Fruit fly (Drosophila melanogaster) whole organism, wandering third instar larva: ENCODE measurements around the gene CG31609.
A peak's percentile ranks its signal among the peaks of the same experiment; 100 is the strongest.

ENCODE experiments used
- Abd-B ChIP-seq: fragments of >200 bp; optimal IDR thresholded peaks from 2 replicates; lab custom pipeline; 2017; ENCODE audit warnings: missing biosample characterization, missing genetic modification characterization
- Dfd ChIP-seq: fragments of >200 bp; optimal IDR thresholded peaks from 2 replicates; lab custom pipeline; 2017; ENCODE audit warnings: missing biosample characterization, missing genetic modification characterization
- Dif ChIP-seq: fragments of 200-275, 200-300 bp; sonication (Bioruptor generic); optimal IDR thresholded peaks from 2 replicates; lab custom pipeline; 2018; ENCODE audit warnings: missing biosample characterization, missing genetic modification characterization; ENCODE audit not compliant: partially characterized antibody
- GATAd ChIP-seq: sonication (Bioruptor generic); optimal IDR thresholded peaks from 2 replicates; lab custom pipeline; 2016; ENCODE audit warnings: missing biosample characterization, missing genetic modification characterization
- HLH106 ChIP-seq: fragments of 200-800 bp; optimal IDR thresholded peaks from 3 replicates; lab custom pipeline; 2019; ENCODE audit warnings: missing biosample characterization, mild to moderate bottlenecking, missing genetic modification characterization, moderate library complexity
- Hnf4 ChIP-seq: fragments of 200-800 bp; sonication (Bioruptor generic); optimal IDR thresholded peaks from 2 replicates; lab custom pipeline; 2016; ENCODE audit warnings: missing biosample characterization, mild to moderate bottlenecking, missing genetic modification characterization
- Hr83 ChIP-seq: fragments of 200-300 bp; sonication (Bioruptor generic); optimal IDR thresholded peaks from 2 replicates; lab custom pipeline; 2016; ENCODE audit warnings: missing biosample characterization, mild to moderate bottlenecking, missing genetic modification characterization, moderate library complexity; ENCODE audit not compliant: poor library complexity, severe bottlenecking
- Jra ChIP-seq: sonication (Bioruptor generic); optimal IDR thresholded peaks from 2 replicates; lab custom pipeline; 2016; ENCODE audit warnings: missing biosample characterization, missing genetic modification characterization
- Mio ChIP-seq: sonication (Bioruptor generic); optimal IDR thresholded peaks from 2 replicates; lab custom pipeline; 2016; ENCODE audit warnings: missing biosample characterization, missing genetic modification characterization
- N ChIP-seq: fragments of >200 bp; optimal IDR thresholded peaks from 2 replicates; lab custom pipeline; 2018; ENCODE audit warnings: missing biosample characterization, missing external identifiers, missing genetic modification characterization
- OdsH ChIP-seq: fragments of 200-800 bp; sonication (Bioruptor generic); optimal IDR thresholded peaks from 2 replicates; lab custom pipeline; 2016; ENCODE audit warnings: missing biosample characterization, mild to moderate bottlenecking, missing genetic modification characterization
- Rel ChIP-seq, 2 experiments: fragments of 200-800 bp; sonication (Bioruptor generic) in 1 of 2; optimal IDR thresholded peaks; 2 replicates in 1 of 2; 3 replicates in 1 of 2; lab custom pipeline; 2016 to 2019; ENCODE audit warnings: mild to moderate bottlenecking in 2 of 2, missing biosample characterization in 2 of 2, missing genetic modification characterization in 2 of 2, moderate library complexity in 1 of 2
- Sp1 ChIP-seq: fragments of 200-800 bp; sonication (Bioruptor generic); optimal IDR thresholded peaks from 3 replicates; lab custom pipeline; 2019; ENCODE audit warnings: missing biosample characterization, mild to moderate bottlenecking, missing genetic modification characterization, moderate library complexity
- Vsx2 ChIP-seq: fragments of 200-300, 225-300 bp; sonication (Bioruptor generic); optimal IDR thresholded peaks from 2 replicates; lab custom pipeline; 2018; ENCODE audit warnings: missing biosample characterization, missing genetic modification characterization; ENCODE audit not compliant: partially characterized antibody
- brk ChIP-seq: fragments of 200-800 bp; sonication (Bioruptor generic); optimal IDR thresholded peaks from 2 replicates; lab custom pipeline; 2016; ENCODE audit warnings: missing biosample characterization, mild to moderate bottlenecking, missing genetic modification characterization
- dl ChIP-seq, 2 experiments: fragments of 175-275, 200-275 bp in 1 of 2; fragments of 200-275 bp in 1 of 2; sonication (Bioruptor generic); optimal IDR thresholded peaks; lab custom pipeline; 2018; ENCODE audit warnings: mild to moderate bottlenecking in 2 of 2, missing biosample characterization in 2 of 2, missing genetic modification characterization in 2 of 2, moderate library complexity in 2 of 2; ENCODE audit not compliant: partially characterized antibody in 2 of 2, insufficient read depth in 1 of 2
- dmrt93B ChIP-seq: fragments of 200-800 bp; sonication (Bioruptor generic); optimal IDR thresholded peaks from 2 replicates; lab custom pipeline; 2018; ENCODE audit warnings: missing biosample characterization, mild to moderate bottlenecking, missing genetic modification characterization
- dsf ChIP-seq: sonication (Bioruptor generic); optimal IDR thresholded peaks from 2 replicates; lab custom pipeline; 2016; ENCODE audit warnings: missing biosample characterization, missing genetic modification characterization, borderline replicate concordance
- ey ChIP-seq: fragments of 200-800 bp; sonication (Bioruptor generic); optimal IDR thresholded peaks from 2 replicates; lab custom pipeline; 2016; ENCODE audit warnings: missing biosample characterization, missing genetic modification characterization
- foxo ChIP-seq, 2 experiments: fragments of 200-800 bp; sonication (Bioruptor generic); optimal IDR thresholded peaks; 2 replicates in 1 of 2; 3 replicates in 1 of 2; lab custom pipeline; 2016 to 2017; ENCODE audit warnings: missing biosample characterization in 2 of 2, missing genetic modification characterization in 2 of 2
- fru ChIP-seq: fragments of 200-800 bp; sonication (Bioruptor generic); optimal IDR thresholded peaks from 3 replicates; lab custom pipeline; 2016; ENCODE audit warnings: missing biosample characterization, mild to moderate bottlenecking, missing genetic modification characterization
- h ChIP-seq: fragments of 200-800 bp; sonication (Bioruptor generic); optimal IDR thresholded peaks from 3 replicates; lab custom pipeline; 2016; ENCODE audit warnings: missing biosample characterization, mild to moderate bottlenecking, missing genetic modification characterization
- jim ChIP-seq: fragments of 175-275, 200-325 bp; sonication (Bioruptor generic); optimal IDR thresholded peaks from 2 replicates; lab custom pipeline; 2016; ENCODE audit warnings: missing biosample characterization, mild to moderate bottlenecking, missing genetic modification characterization
- lola ChIP-seq: fragments of >200 bp; optimal IDR thresholded peaks from 2 replicates; lab custom pipeline; 2017; ENCODE audit warnings: missing biosample characterization, missing genetic modification characterization
- psq ChIP-seq: fragments of 200-800 bp; sonication (Bioruptor generic); optimal IDR thresholded peaks from 3 replicates; lab custom pipeline; 2017; ENCODE audit warnings: missing biosample characterization, mild to moderate bottlenecking, missing genetic modification characterization, moderate library complexity
- rgr ChIP-seq: fragments of 200-800 bp; sonication (Bioruptor generic); optimal IDR thresholded peaks from 3 replicates; lab custom pipeline; 2016; ENCODE audit warnings: missing biosample characterization, mild to moderate bottlenecking, missing genetic modification characterization
- sage ChIP-seq: fragments of 200-800 bp; sonication (Bioruptor generic); optimal IDR thresholded peaks from 2 replicates; lab custom pipeline; 2016; ENCODE audit warnings: missing biosample characterization, mild to moderate bottlenecking, missing genetic modification characterization
- sv ChIP-seq: fragments of 200-800 bp; sonication (Bioruptor generic); optimal IDR thresholded peaks from 3 replicates; lab custom pipeline; 2016; ENCODE audit warnings: missing biosample characterization, missing genetic modification characterization
- usp ChIP-seq: fragments of >200 bp; optimal IDR thresholded peaks from 2 replicates; lab custom pipeline; 2017; ENCODE audit warnings: missing biosample characterization, missing genetic modification characterization
- woc ChIP-seq: sonication (Bioruptor generic); optimal IDR thresholded peaks from 2 replicates; lab custom pipeline; 2016; ENCODE audit warnings: missing biosample characterization, mild to moderate bottlenecking, missing genetic modification characterization

CG31609 gene

DNA sequence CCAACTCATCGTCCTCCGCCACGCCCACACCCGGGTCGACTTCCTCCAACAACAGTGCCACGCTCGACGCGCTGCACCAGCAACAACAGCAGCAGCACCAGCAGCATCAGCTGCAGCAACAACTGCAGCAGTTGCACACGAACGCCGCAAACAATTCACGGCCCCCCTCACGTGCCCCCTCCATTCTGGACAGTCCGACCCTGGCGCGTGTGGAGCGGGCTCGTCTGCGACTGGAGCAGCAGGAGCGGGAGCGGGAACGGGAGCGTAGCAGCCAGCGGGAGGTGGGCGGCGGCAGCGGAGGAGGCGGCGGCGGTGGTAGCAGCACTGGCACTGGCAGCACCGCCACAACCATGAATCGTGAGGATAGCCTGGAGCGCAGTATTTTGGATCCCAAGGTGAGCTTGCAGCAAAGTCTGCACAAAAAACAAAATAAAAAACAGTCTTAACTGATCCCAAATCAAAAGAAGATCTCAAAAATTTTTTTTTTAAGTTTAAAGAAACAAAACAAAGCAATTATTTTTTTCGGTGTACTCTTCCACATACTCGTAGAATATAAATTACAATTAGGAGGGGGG is 29.8 kb downstream of the CG31609 start:
- TF ChIP-seq Sp1 (GFP tag; lab: Kevin White, UChicago) (no peak), Hnf4 (no peak), jim (GFP tag; lab: Kevin White, UChicago) (no peak), usp (no peak), fru (peak; percentile 54), dmrt93B (GFP tag; lab: Kevin White, UChicago) (no peak), ey (GFP tag; lab: Kevin White, UChicago) (no peak), Abd-B (no peak), dl (GFP tag; optimal IDR thresholded peaks at IDR 0.05; lab: Kevin White, UChicago; ENCODE audit: insufficient read depth in 1 of 2, partially characterized antibody in 2 of 2) (no peak), foxo (GFP tag; optimal IDR thresholded peaks at IDR 0.05; lab: Kevin White, UChicago) (peak in 1 of 2 experiments; percentile 38), Jra (GFP tag; lab: Kevin White, UChicago) (no peak)

DNA sequence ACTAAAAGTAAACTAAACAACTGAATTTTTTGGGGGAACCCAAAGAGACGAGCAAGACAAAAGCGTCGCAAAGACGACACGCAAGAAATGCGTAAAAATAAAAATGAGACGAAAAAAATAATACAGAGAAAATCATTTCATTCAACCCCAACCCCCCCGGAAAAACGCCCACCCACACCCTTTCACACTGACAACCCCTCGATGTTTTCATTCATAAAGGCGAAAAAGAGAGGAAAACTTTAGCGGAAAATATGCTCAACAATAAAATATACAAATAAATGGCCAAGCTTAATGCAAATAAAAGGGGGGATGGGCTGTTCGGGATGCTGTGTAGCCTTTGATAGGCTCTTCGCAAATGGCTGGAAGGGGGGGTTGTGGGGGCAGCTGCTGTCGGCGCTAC is 33.6 kb downstream of the CG31609 start:
- no peak for TF ChIP-seq lola
- TF ChIP-seq dsf (GFP tag; lab: Kevin White, UChicago): no peak

DNA sequence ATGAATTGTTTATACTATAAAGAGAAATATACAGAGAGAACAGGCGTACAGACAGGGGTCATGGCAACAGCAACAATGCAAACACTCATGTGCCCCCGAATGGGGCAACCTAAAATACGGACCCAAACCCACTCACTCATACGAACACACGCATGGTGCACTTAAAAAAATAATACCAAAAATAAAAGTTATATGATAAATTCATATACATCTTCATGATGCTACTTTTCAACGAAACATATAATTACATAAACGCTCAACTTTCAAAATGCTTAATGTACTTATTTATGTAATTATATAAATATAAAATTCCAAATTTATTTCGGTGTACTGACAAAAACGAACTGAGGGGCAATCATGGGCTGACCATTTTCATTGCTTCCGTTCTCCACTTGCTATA is 35.8 kb downstream of the CG31609 start:
- peak in 1 of 2 experiments; percentile 64 for TF ChIP-seq foxo (GFP tag; optimal IDR thresholded peaks at IDR 0.05; lab: Kevin White, UChicago)
- peak; percentile 61 for TF ChIP-seq OdsH (GFP tag; lab: Kevin White, UChicago)
- no peak for TF ChIP-seq Dif
- TF ChIP-seq Hnf4: peak; percentile 16
- peak; percentile 40 for TF ChIP-seq HLH106 (tag; lab: Kevin White, UChicago)
- no peak for TF ChIP-seq dsf (GFP tag; lab: Kevin White, UChicago)
- peak; percentile 54 for TF ChIP-seq Sp1 (GFP tag; lab: Kevin White, UChicago)
- TF ChIP-seq rgr (GFP tag; lab: Kevin White, UChicago): peak; percentile 37
- peak; percentile 33 for TF ChIP-seq fru
- TF ChIP-seq sv (GFP tag; lab: Kevin White, UChicago): peak; percentile 23
- peak; percentile 31 for TF ChIP-seq h (GFP tag; lab: Kevin White, UChicago)
- TF ChIP-seq psq (GFP tag; lab: Kevin White, UChicago): peak; percentile 19
- TF ChIP-seq sage (GFP tag; lab: Kevin White, UChicago): no peak

DNA sequence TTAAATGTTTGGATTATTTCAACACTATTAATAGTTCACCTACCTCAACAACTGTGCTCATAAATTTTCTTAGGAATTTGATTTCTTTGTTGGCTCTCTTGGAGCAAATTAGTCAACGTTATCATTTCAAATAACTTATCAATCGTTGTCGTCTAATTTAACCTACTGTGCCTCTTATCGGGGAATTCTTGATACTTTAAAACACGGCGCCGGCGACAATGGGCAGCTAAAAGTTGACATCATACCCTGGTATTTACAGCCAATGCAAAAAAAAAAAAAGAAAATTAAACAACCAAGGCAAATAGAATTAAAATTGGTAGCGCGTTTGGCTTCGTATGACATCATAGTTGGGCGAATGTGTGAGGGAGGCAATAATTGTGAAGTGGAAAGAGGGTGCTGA is 36.8 kb downstream of the CG31609 start:
- TF ChIP-seq ey (GFP tag; lab: Kevin White, UChicago) (no peak), brk (GFP tag; lab: Kevin White, UChicago) (no peak), dmrt93B (GFP tag; lab: Kevin White, UChicago) (no peak), Rel (GFP tag; optimal IDR thresholded peaks at IDR 0.05; lab: Kevin White, UChicago) (no peak), Rel (tag; optimal IDR thresholded peaks at IDR 0.05; lab: Kevin White, UChicago) (no peak), Dfd (GFP tag; lab: Kevin White, UChicago) (no peak), lola (no peak), Vsx2 (no peak), psq (GFP tag; lab: Kevin White, UChicago) (no peak), Hnf4 (no peak), GATAd (GFP tag; lab: Kevin White, UChicago) (no peak), woc (no peak), Hr83 (GFP tag; lab: Kevin White, UChicago) (no peak), N (GFP tag; lab: Kevin White, UChicago) (no peak), Sp1 (GFP tag; lab: Kevin White, UChicago) (no peak), dsf (GFP tag; lab: Kevin White, UChicago) (no peak), Mio (GFP tag; lab: Kevin White, UChicago) (no peak), foxo (GFP tag; optimal IDR thresholded peaks at IDR 0.05; lab: Kevin White, UChicago) (no peak), h (GFP tag; lab: Kevin White, UChicago) (no peak)

DNA sequence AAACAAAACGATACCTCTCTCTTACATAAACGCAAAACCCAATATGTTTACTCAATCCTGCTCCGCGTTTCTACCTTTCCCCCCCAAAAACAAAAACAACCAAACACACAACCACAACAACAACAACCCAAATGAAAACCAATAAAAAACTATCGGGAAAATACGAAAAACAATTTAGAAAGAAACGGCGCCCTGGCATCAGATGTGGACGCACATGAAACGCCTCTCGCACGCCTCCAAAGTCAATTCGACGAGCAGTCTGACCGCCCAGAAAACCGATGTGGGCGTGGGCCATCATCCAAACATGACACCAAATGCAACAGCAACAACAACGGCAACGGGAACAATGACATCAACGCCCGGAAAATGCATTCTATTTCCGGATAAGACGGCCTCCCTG is 37.6 kb downstream of the CG31609 start:
- no peak for TF ChIP-seq ey (GFP tag; lab: Kevin White, UChicago)
- TF ChIP-seq, all 38 proteins: peak for 0
